Worm (Caenorhabditis elegans) whole organism, L4/young adult: ENCODE data around the gene cest-25.

Experiments used
- W03F9.2 ChIP-seq: fragments of 150-350 bp; optimal IDR thresholded peaks from 2 replicates; lab custom pipeline; 2014; ENCODE audit warnings: missing biosample characterization, missing genetic modification characterization
- dao-5 ChIP-seq: sonication (generic microtip); optimal IDR thresholded peaks from 2 replicates; lab custom pipeline; 2016; ENCODE audit warnings: missing genotype, missing genetic modification characterization, moderate library complexity, missing compliant biosample characterization
- him-1 ChIP-seq: sonication (generic microtip); optimal IDR thresholded peaks from 2 replicates; lab custom pipeline; 2016; ENCODE audit warnings: missing genotype, missing genetic modification reagents, missing genetic modification characterization, missing compliant biosample characterization

DNA sequence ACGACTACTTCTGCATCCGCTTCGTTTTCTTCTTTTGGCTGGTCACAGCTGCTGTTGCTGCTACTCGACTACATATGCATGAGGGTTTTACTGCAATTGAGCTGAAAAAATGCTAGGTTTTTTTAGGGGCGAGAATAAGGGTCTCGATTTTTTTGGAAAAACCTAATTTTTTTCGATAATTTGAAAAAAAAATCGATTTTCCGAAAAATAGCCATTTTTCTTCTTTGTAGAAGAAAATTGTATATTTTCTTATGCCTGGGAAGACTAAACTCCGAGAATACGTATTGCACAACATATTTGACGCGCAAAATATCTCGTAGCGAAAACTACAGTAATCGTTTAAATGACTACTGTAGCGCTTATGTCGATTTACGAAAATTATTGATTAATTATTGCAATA lies 22.8 kb downstream of the cest-25 start, which contains the start of gene tmem-132:
- TF ChIP-seq dao-5 = no peak
- peak; percentile 22 for TF ChIP-seq him-1
- no peak for TF ChIP-seq W03F9.2 (tag; lab: Kevin White, UChicago)
